Worm (Caenorhabditis elegans): ENCODE measurements around the gene fzo-1.

fzo-1 gene

DNA sequence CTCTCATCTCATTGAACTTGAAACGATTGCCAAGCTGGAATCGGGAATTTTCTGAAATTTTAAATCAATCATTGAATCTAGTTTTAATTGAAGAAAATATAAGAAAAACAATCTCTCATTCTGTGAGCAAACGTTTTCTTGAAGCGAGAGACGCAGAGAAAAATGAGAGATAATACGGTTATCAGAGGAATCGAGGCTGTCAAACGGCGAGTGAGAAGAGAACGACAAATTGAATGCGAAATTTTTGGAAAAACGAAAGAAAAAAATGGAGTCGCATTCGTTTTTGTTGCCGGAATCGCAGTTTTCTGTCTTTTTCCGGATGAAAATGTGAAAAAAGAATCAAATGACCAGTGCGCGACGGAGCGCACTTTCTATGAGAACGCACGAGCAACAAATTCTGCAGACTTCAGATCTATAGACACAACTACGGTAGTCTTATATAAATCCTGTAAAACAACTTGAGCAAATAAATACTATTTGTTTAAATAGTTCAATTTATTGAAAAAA is 37.6 kb upstream of the fzo-1 start, which contains the start of gene tex-2:
tex-2 (minus strand) TSS at position 51 of the 507 bp plus-strand sequence.
- TF ChIP-seq lin-15B (tag; optimal IDR thresholded peaks at IDR 0.05) (peak; percentile 38), nhr-12 (tag; optimal IDR thresholded peaks at IDR 0.05) (no peak), unc-86 (tag; optimal IDR thresholded peaks at IDR 0.05) (peak; percentile 4), lin-13 (GFP tag; optimal IDR thresholded peaks at IDR 0.05) (peak; percentile 48), ces-1 (GFP tag; optimal IDR thresholded peaks at IDR 0.05) (no peak), jun-1 (tag; optimal IDR thresholded peaks at IDR 0.05) (peak; percentile 27), snu-23 (GFP tag; optimal IDR thresholded peaks at IDR 0.05) (peak; percentile 22), lsy-2 (tag; optimal IDR thresholded peaks at IDR 0.05) (peak; percentile 7 to 22), efl-1 (optimal IDR thresholded peaks at IDR 0.05) (peak; percentile 36 to 44), efl-1 (GFP tag; optimal IDR thresholded peaks at IDR 0.05 in 1 of 2) (no peak), nhr-47 (tag; optimal IDR thresholded peaks at IDR 0.05) (peak; percentile 54), nhr-90 (tag; optimal IDR thresholded peaks at IDR 0.05; ENCODE audit: poor library complexity) (no peak), dpl-1 (GFP tag; optimal IDR thresholded peaks at IDR 0.05) (peak in 2 of 3 experiments; percentile 3 to 14), elt-2 (tag; optimal IDR thresholded peaks at IDR 0.05) (peak; percentile 57), unc-98 (GFP tag; IDR thresholded peaks at IDR 0.05) (0 out of 2 replicates have a peak, but pooled peaks have one; percentile 14), mep-1 (tag; optimal IDR thresholded peaks at IDR 0.05) (no peak), rnt-1 (tag; optimal IDR thresholded peaks at IDR 0.05) (peak; percentile 32), snpc-4 (tag; optimal IDR thresholded peaks at IDR 0.05) (no peak), lin-14 (GFP tag; optimal IDR thresholded peaks at IDR 0.05) (peak; percentile 62), hlh-4 (tag; optimal IDR thresholded peaks at IDR 0.05) (no peak), ama-1 (optimal IDR thresholded peaks at IDR 0.05) (no peak), tbx-2 (tag; optimal IDR thresholded peaks at IDR 0.05) (no peak), irx-1 (tag; optimal IDR thresholded peaks at IDR 0.05) (no peak), xbp-1 (tag; optimal IDR thresholded peaks at IDR 0.05) (peak; percentile 19), nhr-71 (tag; optimal IDR thresholded peaks at IDR 0.05) (peak; percentile 31), grh-1 (GFP tag; IDR thresholded peaks at IDR 0.05) (no peak), sptf-1 (tag; optimal IDR thresholded peaks at IDR 0.05) (no peak), ceh-82 (tag; optimal IDR thresholded peaks at IDR 0.05) (peak in 2 of 3 experiments; percentile 24), elt-3 (tag; optimal IDR thresholded peaks at IDR 0.05) (no peak), isw-1 (GFP tag; IDR thresholded peaks at IDR 0.05) (peak; percentile 18), nhr-20 (tag; optimal IDR thresholded peaks at IDR 0.05) (peak; percentile 41)

DNA sequence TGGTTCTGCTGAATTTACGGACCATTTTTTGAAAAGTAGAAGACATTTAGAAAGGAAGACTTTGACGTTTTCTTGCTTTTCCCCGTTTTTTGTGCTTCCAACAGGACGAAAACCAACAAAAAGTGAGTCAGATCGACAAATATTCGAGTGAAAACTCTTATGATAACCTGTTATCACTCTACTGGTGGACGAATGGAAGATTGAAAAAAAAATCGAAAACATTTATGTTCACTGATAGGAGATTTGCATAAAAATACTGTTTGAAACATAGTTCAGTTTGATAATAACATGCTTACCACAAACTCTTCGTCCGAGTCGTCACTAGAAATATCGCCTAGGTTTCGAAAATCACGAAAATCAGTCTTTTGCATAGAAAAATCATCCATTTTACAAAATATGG is 36.4 kb upstream of the fzo-1 start:
- no peak for TF ChIP-seq dpl-1 (GFP tag; optimal IDR thresholded peaks at IDR 0.05)
- TF ChIP-seq rnt-1 (tag; optimal IDR thresholded peaks at IDR 0.05): no peak
- no peak for TF ChIP-seq tbx-2 (tag; optimal IDR thresholded peaks at IDR 0.05)
- TF ChIP-seq elt-2 (tag; optimal IDR thresholded peaks at IDR 0.05): peak; percentile 51
- no peak for TF ChIP-seq unc-62 (GFP tag; optimal IDR thresholded peaks at IDR 0.05)
- no peak for TF ChIP-seq C16A3.4 (tag; optimal IDR thresholded peaks at IDR 0.05)

DNA sequence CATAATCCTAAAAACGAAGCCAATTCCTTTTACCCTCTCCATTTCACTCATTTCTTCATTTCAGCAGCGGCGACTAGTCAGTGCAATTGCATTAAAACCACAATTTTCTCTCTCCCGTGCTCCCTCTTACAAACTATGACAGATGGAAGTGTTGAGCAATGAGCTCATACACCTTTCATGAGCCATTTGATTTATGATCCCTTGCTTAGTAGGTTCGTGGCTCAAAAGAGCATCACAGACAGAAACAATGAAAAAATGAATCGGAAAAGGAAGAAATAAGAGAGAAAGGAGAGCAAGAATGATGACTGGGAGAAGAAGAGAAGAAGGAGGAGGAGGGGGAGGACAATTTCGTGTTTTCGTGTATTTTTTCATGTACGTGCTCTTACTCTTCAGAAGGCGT is 35.5 kb upstream of the fzo-1 start:
- TF ChIP-seq dsc-1 (tag; optimal IDR thresholded peaks at IDR 0.05): peak; percentile 48
- TF ChIP-seq nhr-85 (tag): peak; percentile 39
- TF ChIP-seq nhr-84 (tag; optimal IDR thresholded peaks at IDR 0.05): no peak
- TF ChIP-seq lin-14 (GFP tag; optimal IDR thresholded peaks at IDR 0.05): peak; percentile 48
- peak in 1 of 2 experiments; percentile 15 for TF ChIP-seq lsy-2 (tag; optimal IDR thresholded peaks at IDR 0.05)

DNA sequence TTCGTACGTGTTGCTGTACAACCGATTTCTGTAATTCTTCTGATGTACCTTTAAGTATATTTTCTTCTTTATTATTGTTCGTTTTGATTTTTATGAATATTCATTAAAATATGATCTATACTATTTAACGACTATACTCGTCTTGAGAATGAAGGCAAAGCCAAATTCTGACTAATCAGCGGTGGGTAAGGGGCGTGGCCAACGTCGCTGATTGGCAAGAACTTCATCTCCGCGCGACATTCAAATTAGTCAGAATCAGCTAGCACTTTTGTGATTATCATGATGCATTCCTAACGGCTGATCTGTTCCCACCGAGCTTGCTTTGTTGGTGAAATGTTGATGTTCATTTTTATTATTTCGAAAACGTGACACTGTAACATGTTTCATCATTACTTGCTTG is 30.9 kb upstream of the fzo-1 start:
- TF ChIP-seq ceh-8 (GFP tag; optimal IDR thresholded peaks at IDR 0.05): no peak
- TF ChIP-seq efl-1 (optimal IDR thresholded peaks at IDR 0.05): no peak
- peak in 1 of 2 experiments; percentile 40 for TF ChIP-seq efl-1 (GFP tag; optimal IDR thresholded peaks at IDR 0.05 in 1 of 2)
- no peak for TF ChIP-seq ztf-4 (tag; optimal IDR thresholded peaks at IDR 0.05)
- no peak for TF ChIP-seq rnt-1 (tag; optimal IDR thresholded peaks at IDR 0.05)
- peak in 1 of 3 experiments; percentile 20 for TF ChIP-seq dpl-1 (GFP tag; optimal IDR thresholded peaks at IDR 0.05)
